Worm (Caenorhabditis elegans) whole organism, L4/young adult: ENCODE results near the gene unc-7.

ENCODE experiments used
- dao-5 ChIP-seq: sonication (generic microtip); optimal IDR thresholded peaks from 2 replicates; lab custom pipeline; 2016; ENCODE audit warnings: missing genotype, missing genetic modification characterization, moderate library complexity, missing compliant biosample characterization
- him-1 ChIP-seq: sonication (generic microtip); optimal IDR thresholded peaks from 2 replicates; lab custom pipeline; 2016; ENCODE audit warnings: missing genotype, missing genetic modification reagents, missing genetic modification characterization, missing compliant biosample characterization

DNA sequence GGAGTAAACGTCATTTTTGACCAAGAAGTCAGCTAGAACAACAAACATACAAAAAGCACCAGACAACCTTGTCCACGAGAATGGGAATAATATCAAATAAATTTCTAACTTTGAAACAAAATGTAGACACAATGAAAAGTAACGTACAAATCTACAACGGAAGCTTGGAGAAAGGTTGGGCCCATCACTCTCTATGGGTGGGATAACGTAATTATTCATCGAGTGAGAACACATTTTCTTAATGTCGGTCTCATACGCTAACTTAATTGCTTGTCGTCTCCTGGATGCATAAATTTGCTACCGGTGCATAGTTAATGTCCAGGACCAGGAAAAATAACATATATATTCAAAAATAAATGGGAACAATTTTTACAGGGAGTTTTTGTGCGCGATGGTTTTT lies 14.4 kb downstream of the unc-7 start:
- TF ChIP-seq him-1 (tag; lab: Kevin White, UChicago) (no peak), dao-5 (no peak)
